Worm (Caenorhabditis elegans) whole organism, mixed stage, embryonic: ENCODE measurements around the gene F13E9.5.

Experiments
- bed-3 ChIP-seq: fragments of 200-800 bp; sonication (Bioruptor generic); optimal IDR thresholded peaks from 3 replicates; lab custom pipeline; 2018; ENCODE audit warnings: mild to moderate bottlenecking, missing genetic modification characterization, moderate library complexity, missing compliant biosample characterization
- blmp-1 ChIP-seq: fragments of 150-350 bp; optimal IDR thresholded peaks from 2 replicates; lab custom pipeline; 2014; ENCODE audit warnings: missing biosample characterization, missing genetic modification characterization
- ceh-39 ChIP-seq: fragments of 150-350 bp; optimal IDR thresholded peaks from 2 replicates; lab custom pipeline; 2014; ENCODE audit warnings: missing biosample characterization, missing genetic modification characterization
- ceh-43 ChIP-seq: fragments of 200-800 bp; sonication (Bioruptor generic); optimal IDR thresholded peaks from 2 replicates; lab custom pipeline; 2018; ENCODE audit warnings: mild to moderate bottlenecking, missing genetic modification characterization, moderate library complexity, missing compliant biosample characterization
- ceh-83 ChIP-seq: fragments of 200-800 bp; sonication (Bioruptor generic); optimal IDR thresholded peaks from 2 replicates; lab custom pipeline; 2018; ENCODE audit warnings: mild to moderate bottlenecking, missing genetic modification characterization, missing compliant biosample characterization
- ces-1 ChIP-seq: fragments of 150-350 bp; optimal IDR thresholded peaks from 2 replicates; lab custom pipeline; 2014; ENCODE audit warnings: missing biosample characterization, missing genetic modification reagents, missing genetic modification characterization
- cnd-1 ChIP-seq: fragments of 200-800 bp; sonication (Bioruptor generic); optimal IDR thresholded peaks from 2 replicates; lab custom pipeline; 2018; ENCODE audit warnings: mild to moderate bottlenecking, missing genetic modification characterization, missing compliant biosample characterization
- drap-1 ChIP-seq: fragments of 200-800 bp; sonication (Bioruptor generic); optimal IDR thresholded peaks from 3 replicates; lab custom pipeline; 2018; ENCODE audit warnings: mild to moderate bottlenecking, missing genetic modification characterization, missing compliant biosample characterization
- elt-1 ChIP-seq: sonication (generic microtip); optimal IDR thresholded peaks from 2 replicates; lab custom pipeline; 2017; ENCODE audit warnings: missing genetic modification characterization, mild to moderate bottlenecking, missing compliant biosample characterization, antibody characterized with exemption, moderate library complexity, borderline replicate concordance; ENCODE audit not compliant: insufficient read depth
- elt-3 ChIP-seq: fragments of 150-350 bp; optimal IDR thresholded peaks from 2 replicates; lab custom pipeline; 2014; ENCODE audit warnings: missing biosample characterization, missing genetic modification characterization
- ham-2 ChIP-seq: fragments of 200-800 bp; sonication (Bioruptor generic); optimal IDR thresholded peaks from 2 replicates; lab custom pipeline; 2018; ENCODE audit warnings: mild to moderate bottlenecking, missing genetic modification characterization, missing compliant biosample characterization
- hlh-1 ChIP-seq: fragments of 150-350 bp; optimal IDR thresholded peaks from 2 replicates; lab custom pipeline; 2014; ENCODE audit warnings: missing biosample characterization, missing genetic modification reagents, missing genetic modification characterization
- lin-13 ChIP-seq: fragments of 150-350 bp; optimal IDR thresholded peaks from 2 replicates; lab custom pipeline; 2014; ENCODE audit warnings: missing biosample characterization, missing genetic modification characterization
- lin-32 ChIP-seq: fragments of 200-800 bp; sonication (Bioruptor generic); optimal IDR thresholded peaks from 2 replicates; lab custom pipeline; 2018; ENCODE audit warnings: mild to moderate bottlenecking, missing genetic modification characterization, missing compliant biosample characterization
- lsy-2 ChIP-seq: fragments of 150-350 bp; optimal IDR thresholded peaks from 2 replicates; lab custom pipeline; 2014; ENCODE audit warnings: missing biosample characterization, missing genetic modification characterization
- mab-5 ChIP-seq: fragments of 150-350 bp; optimal IDR thresholded peaks from 2 replicates; lab custom pipeline; 2014; ENCODE audit warnings: missing biosample characterization, missing genetic modification characterization
- mep-1 ChIP-seq: fragments of 150-350 bp; optimal IDR thresholded peaks from 2 replicates; lab custom pipeline; 2017; ENCODE audit warnings: missing biosample characterization, missing genetic modification reagents, missing genetic modification characterization, inconsistent platforms
- mls-2 ChIP-seq: sonication (generic microtip); optimal IDR thresholded peaks from 2 replicates; lab custom pipeline; 2016; ENCODE audit warnings: mild to moderate bottlenecking, missing genetic modification characterization, moderate library complexity, missing compliant biosample characterization
- nhr-12 ChIP-seq: fragments of 150-350 bp; optimal IDR thresholded peaks from 2 replicates; lab custom pipeline; 2014; ENCODE audit warnings: missing biosample characterization, missing genetic modification characterization
- nhr-2 ChIP-seq: fragments of 150-350 bp; optimal IDR thresholded peaks from 2 replicates; lab custom pipeline; 2014; ENCODE audit warnings: missing biosample characterization, missing genetic modification characterization
- nhr-237 ChIP-seq: fragments of 150-350 bp; optimal IDR thresholded peaks from 2 replicates; lab custom pipeline; 2014; ENCODE audit warnings: missing biosample characterization, missing genetic modification characterization
- nhr-76 ChIP-seq: sonication (generic microtip); optimal IDR thresholded peaks from 2 replicates; lab custom pipeline; 2017; ENCODE audit warnings: missing biosample characterization, missing genetic modification characterization
- sem-2 ChIP-seq: fragments of 200-800 bp; sonication (Bioruptor generic); optimal IDR thresholded peaks from 2 replicates; lab custom pipeline; 2018; ENCODE audit warnings: mild to moderate bottlenecking, missing genetic modification characterization, missing compliant biosample characterization
- snpc-4 ChIP-seq: fragments of 150-350 bp; optimal IDR thresholded peaks from 2 replicates; lab custom pipeline; 2014; ENCODE audit warnings: missing biosample characterization, missing genetic modification characterization
- sptf-1 ChIP-seq: sonication (generic microtip); optimal IDR thresholded peaks from 2 replicates; lab custom pipeline; 2017; ENCODE audit warnings: mild to moderate bottlenecking, missing genetic modification characterization, moderate library complexity, missing compliant biosample characterization
- tbx-8 ChIP-seq: fragments of 200-800 bp; sonication (Bioruptor generic); optimal IDR thresholded peaks from 2 replicates; lab custom pipeline; 2018; ENCODE audit warnings: mild to moderate bottlenecking, missing genetic modification characterization, moderate library complexity, missing compliant biosample characterization
- unc-120 ChIP-seq: sonication (generic microtip); optimal IDR thresholded peaks from 2 replicates; lab custom pipeline; 2017; ENCODE audit warnings: missing genetic modification characterization, missing compliant biosample characterization; ENCODE audit not compliant: poor library complexity, severe bottlenecking
- unc-39 ChIP-seq: fragments of 150-350 bp; optimal IDR thresholded peaks from 2 replicates; lab custom pipeline; 2014; ENCODE audit warnings: missing biosample characterization, missing genetic modification characterization
- unc-62 ChIP-seq: fragments of 150-350 bp; optimal IDR thresholded peaks from 2 replicates; lab custom pipeline; 2014; ENCODE audit warnings: missing biosample characterization, missing genetic modification reagents, missing genetic modification characterization
- ztf-11 ChIP-seq: fragments of 150-350 bp; optimal IDR thresholded peaks from 2 replicates; lab custom pipeline; 2014; ENCODE audit warnings: missing biosample characterization, missing genetic modification characterization

F13E9.5 gene

ce11 chrIV:10861102-10861501, 23.1 kb downstream of the F13E9.5 start, which contains the start of gene rbm-22:
rbm-22 (plus strand) TSS chrIV:10861402.
- TF ChIP-seq tbx-8 (GFP tag; lab: Kevin White, UChicago) (no peak), unc-120 (tag; lab: Kevin White, UChicago) (no peak), sptf-1 (tag; lab: Kevin White, UChicago) (no peak), elt-1 (tag; lab: Kevin White, UChicago) (no peak), drap-1 (GFP tag; lab: Kevin White, UChicago) (no peak), nhr-12 (tag; lab: Kevin White, UChicago) (no peak), unc-62 (no peak), lin-13 (no peak), ceh-39 (tag; lab: Kevin White, UChicago) (no peak), lsy-2 (tag; lab: Kevin White, UChicago) (no peak), blmp-1 (tag; lab: Kevin White, UChicago) (no peak), lin-32 (GFP tag; lab: Kevin White, UChicago) (no peak), sem-2 (GFP tag; lab: Kevin White, UChicago) (no peak), mls-2 (tag; lab: Kevin White, UChicago) (no peak), ham-2 (no peak), snpc-4 (tag; lab: Kevin White, UChicago) (no peak), mab-5 (no peak)

- TF ChIP-seq elt-3 (no peak), lin-13 (no peak), mep-1 (tag; lab: Kevin White, UChicago) (no peak), ceh-83 (GFP tag; lab: Kevin White, UChicago) (no peak)
These were observed 25.7 kb downstream of the F13E9.5 start, which contains the start of the genes T11G6.2 and hars-1 for ce11 chrIV:10858300-10859016. T11G6.2 (minus strand) TSS chrIV:10858496. hars-1 (plus strand) TSS chrIV:10858957.

DNA sequence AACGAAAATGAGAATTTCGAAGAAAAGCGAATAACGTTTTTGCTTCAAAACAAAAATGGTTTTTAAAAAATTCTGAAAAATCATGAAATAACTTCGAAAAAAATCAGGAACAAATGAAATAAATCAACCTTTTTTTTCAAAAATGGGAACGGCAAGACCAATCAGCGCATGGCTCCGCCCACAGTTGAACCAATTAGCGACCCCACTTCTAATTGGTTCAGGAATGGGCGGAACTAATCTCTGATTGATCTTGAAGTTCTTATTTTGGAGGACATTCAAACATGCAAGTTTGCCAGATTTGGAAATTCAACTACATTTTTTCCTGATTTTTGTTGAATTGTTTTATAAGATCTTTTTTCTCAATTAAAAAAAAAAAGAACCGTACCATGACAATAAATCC, 28.2 kb downstream of the F13E9.5 start:
- no peak for TF ChIP-seq ces-1 (GFP tag; lab: Kevin White, UChicago)

DNA sequence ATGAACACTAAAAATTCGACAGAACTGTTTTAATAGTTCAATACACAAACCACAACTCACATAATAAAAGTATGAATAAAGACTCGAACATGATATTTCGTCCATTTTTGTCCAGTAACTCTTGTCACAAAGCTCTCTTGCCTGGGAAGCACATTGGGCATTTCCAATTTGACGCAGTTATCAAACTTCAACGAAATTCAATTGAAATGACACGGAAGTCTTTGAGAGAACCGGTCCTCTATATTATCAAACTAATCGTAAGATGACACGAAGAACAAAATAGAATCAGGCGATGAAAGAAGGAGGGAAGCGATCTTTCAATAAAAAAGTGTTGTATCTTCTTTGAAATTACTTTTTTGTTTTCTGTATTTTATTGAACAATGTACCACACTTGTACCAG, 29.1 kb downstream of the F13E9.5 start, which contains the start of gene T11G6.3:
Gene T11G6.3 (minus strand): TSS at position 189 of the 400 bp plus-strand sequence.
- TF ChIP-seq ztf-11 (tag; lab: Kevin White, UChicago): no peak
- no peak for TF ChIP-seq nhr-237 (tag; lab: Kevin White, UChicago)
- TF ChIP-seq ceh-39 (tag; lab: Kevin White, UChicago): no peak
- no peak for TF ChIP-seq bed-3
- TF ChIP-seq cnd-1 (tag; lab: Kevin White, UChicago): no peak
- TF ChIP-seq nhr-76 (tag; lab: Kevin White, UChicago): no peak
- TF ChIP-seq sem-2 (GFP tag; lab: Kevin White, UChicago): no peak
- TF ChIP-seq nhr-2: no peak
- no peak for TF ChIP-seq lin-13
- no peak for TF ChIP-seq ham-2

- TF ChIP-seq lsy-2 (tag; lab: Kevin White, UChicago) (no peak), ceh-39 (tag; lab: Kevin White, UChicago) (no peak), elt-1 (tag; lab: Kevin White, UChicago) (no peak), mab-5 (no peak), snpc-4 (tag; lab: Kevin White, UChicago) (no peak), unc-39 (no peak), blmp-1 (tag; lab: Kevin White, UChicago) (no peak), mep-1 (tag; lab: Kevin White, UChicago) (no peak), nhr-237 (tag; lab: Kevin White, UChicago) (no peak), ces-1 (GFP tag; lab: Kevin White, UChicago) (no peak), ceh-83 (GFP tag; lab: Kevin White, UChicago) (no peak), unc-62 (no peak)
These were observed 30.1 kb downstream of the F13E9.5 start for ce11 chrIV:10854042-10854441.

DNA sequence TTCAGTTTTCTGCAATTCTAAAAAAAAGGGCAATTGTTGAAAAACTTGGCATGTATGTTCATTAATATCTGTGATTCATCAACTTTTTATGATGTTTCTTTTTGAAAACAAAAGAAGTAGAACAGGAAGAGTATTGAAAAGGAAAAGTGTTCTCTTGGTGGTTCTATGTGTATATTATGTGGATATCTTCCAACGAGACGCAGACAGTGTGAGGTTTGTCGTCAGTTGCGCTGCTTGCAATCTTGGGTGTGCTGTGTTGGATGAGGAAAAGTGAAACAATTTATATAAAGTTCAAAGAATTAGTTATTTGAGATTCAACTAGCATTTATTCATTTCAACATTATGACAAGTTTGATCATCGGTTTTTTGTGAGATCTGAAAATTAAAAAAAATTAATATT, 31.8 kb downstream of the F13E9.5 start:
- TF ChIP-seq hlh-1 (tag; lab: Kevin White, UChicago) (peak; percentile 77), ces-1 (GFP tag; lab: Kevin White, UChicago) (no peak), ceh-43 (GFP tag; lab: Kevin White, UChicago) (no peak), drap-1 (GFP tag; lab: Kevin White, UChicago) (no peak), lin-32 (GFP tag; lab: Kevin White, UChicago) (no peak)
